Fruit fly (Drosophila melanogaster) whole organism, embryonic: ENCODE measurements around the gene nst.

ENCODE experiments used
- B-H2 ChIP-seq: fragments of 200-800 bp; sonication (Bioruptor generic); optimal IDR thresholded peaks from 2 replicates; lab custom pipeline; 2018; ENCODE audit warnings: missing biosample characterization, mild to moderate bottlenecking, missing genetic modification characterization
- BtbVII ChIP-seq: fragments of 200-800 bp; sonication (Bioruptor generic); optimal IDR thresholded peaks from 3 replicates; lab custom pipeline; 2017; ENCODE audit warnings: missing biosample characterization, mild to moderate bottlenecking, missing genetic modification characterization
- Bteb2 ChIP-seq: fragments of 200-800 bp; sonication (Bioruptor generic); optimal IDR thresholded peaks from 2 replicates; lab custom pipeline; 2016; ENCODE audit warnings: missing biosample characterization, missing genetic modification characterization
- CG10209 ChIP-seq: fragments of 200-800 bp; sonication (Bioruptor generic); optimal IDR thresholded peaks from 3 replicates; lab custom pipeline; 2017; ENCODE audit warnings: missing biosample characterization, mild to moderate bottlenecking, missing genetic modification characterization, missing genetic modification reagents
- CG10267 ChIP-seq: fragments of 200-800 bp; sonication (Bioruptor generic); optimal IDR thresholded peaks from 2 replicates; lab custom pipeline; 2018; ENCODE audit warnings: missing biosample characterization, mild to moderate bottlenecking, missing genetic modification characterization, moderate library complexity
- CG10366 ChIP-seq: fragments of 200-800 bp; sonication (Bioruptor generic); IDR thresholded peaks from 2 replicates; pipeline ENCODE4 v1.3.6; 2022; ENCODE audit warnings: missing biosample characterization, missing genetic modification characterization
- CG12942 ChIP-seq: fragments of 200-800 bp; sonication (Bioruptor generic); optimal IDR thresholded peaks from 3 replicates; lab custom pipeline; 2016; ENCODE audit warnings: missing biosample characterization, missing genetic modification characterization
- CG13287 ChIP-seq: fragments of 200-800 bp; sonication (Bioruptor generic); IDR thresholded peaks from 2 replicates; pipeline ENCODE4 v1.3.6; 2022; ENCODE audit warnings: missing biosample characterization, missing genetic modification characterization; ENCODE audit not compliant: partially characterized antibody
- CG14441 ChIP-seq: fragments of 200-800 bp; sonication (Bioruptor generic); IDR thresholded peaks from 2 replicates; pipeline ENCODE4 v1.3.6; 2022; ENCODE audit warnings: missing biosample characterization, missing genetic modification characterization
- CG18619 ChIP-seq: fragments of 200-800 bp; sonication (Bioruptor generic); optimal IDR thresholded peaks from 3 replicates; lab custom pipeline; 2017; ENCODE audit warnings: missing biosample characterization, mild to moderate bottlenecking, missing genetic modification characterization
- CG30403 ChIP-seq: fragments of 200-800 bp; sonication (Bioruptor generic); optimal IDR thresholded peaks from 3 replicates; lab custom pipeline; 2016; ENCODE audit warnings: missing biosample characterization, missing genetic modification characterization
- CG33557 ChIP-seq: fragments of 200-800 bp; sonication (Bioruptor generic); optimal IDR thresholded peaks from 2 replicates; lab custom pipeline; 2019; ENCODE audit warnings: missing biosample characterization, mild to moderate bottlenecking, missing genetic modification characterization, moderate library complexity
- CG4328 ChIP-seq: fragments of 200-800 bp; sonication (Bioruptor generic); optimal IDR thresholded peaks from 3 replicates; lab custom pipeline; 2017; ENCODE audit warnings: missing biosample characterization, missing genetic modification reagents, missing genetic modification characterization
- CG4820 ChIP-seq: fragments of 200-800 bp; sonication (Bioruptor generic); optimal IDR thresholded peaks from 3 replicates; lab custom pipeline; 2016; ENCODE audit warnings: missing biosample characterization, missing genetic modification characterization
- CG5180 ChIP-seq: fragments of 200-800 bp; sonication (Bioruptor generic); optimal IDR thresholded peaks from 3 replicates; lab custom pipeline; 2017; ENCODE audit warnings: missing biosample characterization, missing genetic modification characterization, mild to moderate bottlenecking, moderate library complexity, missing genetic modification reagents
- CG5953 ChIP-seq: fragments of 200-800 bp; sonication (Bioruptor generic); IDR thresholded peaks from 2 replicates; pipeline ENCODE4 v1.3.6; 2022; ENCODE audit warnings: missing biosample characterization, missing genetic modification characterization
- CG8765 ChIP-seq: fragments of 200-800 bp; sonication (Bioruptor generic); IDR thresholded peaks from 2 replicates; pipeline ENCODE4 v1.3.6; 2022; ENCODE audit warnings: missing biosample characterization, missing genetic modification characterization
- CG8924 ChIP-seq: fragments of 200-800 bp; optimal IDR thresholded peaks from 3 replicates; lab custom pipeline; 2019; ENCODE audit warnings: missing biosample characterization, mild to moderate bottlenecking, missing genetic modification characterization, moderate library complexity
- CHES-1-like ChIP-seq: fragments of 200-800 bp; sonication (Bioruptor generic); optimal IDR thresholded peaks from 2 replicates; lab custom pipeline; 2016; ENCODE audit warnings: missing biosample characterization, missing genetic modification characterization
- Camta ChIP-seq: fragments of 200-800 bp; sonication (Bioruptor generic); optimal IDR thresholded peaks from 2 replicates; lab custom pipeline; 2016; ENCODE audit warnings: missing biosample characterization, missing genetic modification characterization
- CkIIα-i1 ChIP-seq: fragments of 200-800 bp; sonication (Bioruptor generic); IDR thresholded peaks from 2 replicates; pipeline ENCODE4 v1.3.6; 2022; ENCODE audit warnings: missing biosample characterization, missing genetic modification characterization
- CoRest ChIP-seq: fragments of 200-800 bp; sonication (Bioruptor generic); optimal IDR thresholded peaks from 3 replicates; lab custom pipeline; 2018; ENCODE audit warnings: missing biosample characterization, mild to moderate bottlenecking, missing genetic modification characterization, moderate library complexity
- D ChIP-seq, 2 experiments: fragments of 200-800 bp in 1 of 2; fragments of >200 bp in 1 of 2; sonication (Bioruptor generic) in 1 of 2; optimal IDR thresholded peaks; 2 replicates in 1 of 2; 3 replicates in 1 of 2; lab custom pipeline; 2017; ENCODE audit warnings: mild to moderate bottlenecking in 1 of 2, missing biosample characterization in 1 of 2, missing genetic modification characterization in 1 of 2, missing genetic modification reagents in 1 of 2
- D19B ChIP-seq: fragments of 200-800 bp; sonication (Bioruptor generic); optimal IDR thresholded peaks from 2 replicates; lab custom pipeline; 2017; ENCODE audit warnings: missing biosample characterization, mild to moderate bottlenecking, missing genetic modification characterization
- Eip74EF ChIP-seq, 2 experiments: fragments of 200-800 bp in 1 of 2; fragments of >200 bp in 1 of 2; sonication (Bioruptor generic) in 1 of 2; optimal IDR thresholded peaks; 2 replicates each; lab custom pipeline; 2017 to 2019; ENCODE audit warnings: missing biosample characterization in 2 of 2, missing genetic modification characterization in 2 of 2, mild to moderate bottlenecking in 1 of 2, moderate library complexity in 1 of 2
- Fer1 ChIP-seq: fragments of 200-800 bp; sonication (Bioruptor generic); optimal IDR thresholded peaks from 2 replicates; lab custom pipeline; 2017; ENCODE audit warnings: missing biosample characterization, mild to moderate bottlenecking, missing genetic modification characterization
- Gsc ChIP-seq: fragments of 200-800 bp; sonication (Bioruptor generic); IDR thresholded peaks from 2 replicates; pipeline ENCODE4 v1.3.6; 2022; ENCODE audit warnings: missing biosample characterization, missing genetic modification characterization
- Hr39 ChIP-seq: fragments of >200 bp; optimal IDR thresholded peaks from 2 replicates; lab custom pipeline; 2017
- MBD-R2 ChIP-seq: fragments of 200-800 bp; sonication (Bioruptor generic); IDR thresholded peaks from 2 replicates; pipeline ENCODE4 v1.3.6; 2022; ENCODE audit warnings: missing biosample characterization, missing genetic modification characterization
- NC2β ChIP-seq: fragments of 200-800 bp; sonication (Bioruptor generic); optimal IDR thresholded peaks from 2 replicates; lab custom pipeline; 2016; ENCODE audit warnings: missing biosample characterization, missing genetic modification characterization
- Taf1 ChIP-seq: fragments of 200-800 bp; sonication (Bioruptor generic); IDR thresholded peaks from 2 replicates; pipeline ENCODE4 v1.3.6; 2022; ENCODE audit warnings: missing biosample characterization, missing genetic modification characterization
- Trl ChIP-seq, 3 experiments: fragments of >200 bp in 2 of 3; fragments of 200-800 bp in 1 of 3; sonication (Bioruptor generic) in 1 of 3; optimal IDR thresholded peaks; 2 replicates in 1 of 3; 3 replicates in 2 of 3; lab custom pipeline; 2016 to 2017; ENCODE audit warnings: missing biosample characterization in 1 of 3, missing genetic modification characterization in 1 of 3
- aop ChIP-seq: fragments of 200-800 bp; sonication (Bioruptor generic); IDR thresholded peaks from 2 replicates; pipeline ENCODE4 v1.3.6; 2022; ENCODE audit warnings: missing biosample characterization, missing genetic modification characterization
- btn ChIP-seq: fragments of 200-800 bp; sonication (Bioruptor generic); optimal IDR thresholded peaks from 2 replicates; lab custom pipeline; 2016; ENCODE audit warnings: missing biosample characterization, missing genetic modification characterization
- danr ChIP-seq: fragments of 200-800 bp; sonication (Bioruptor generic); IDR thresholded peaks from 2 replicates; pipeline ENCODE4 v1.3.6; 2022; ENCODE audit warnings: missing biosample characterization, missing genetic modification characterization
- grau ChIP-seq: fragments of 200-800 bp; optimal IDR thresholded peaks from 3 replicates; lab custom pipeline; 2019; ENCODE audit warnings: missing biosample characterization, mild to moderate bottlenecking, missing genetic modification characterization, moderate library complexity
- gsb-n ChIP-seq: fragments of 200-800 bp; sonication (Bioruptor generic); optimal IDR thresholded peaks from 3 replicates; lab custom pipeline; 2018; ENCODE audit warnings: missing biosample characterization, mild to moderate bottlenecking, missing genetic modification characterization
- hkb ChIP-seq, 2 experiments: fragments of 200-800 bp in 1 of 2; fragments of >200 bp in 1 of 2; sonication (Bioruptor generic) in 1 of 2; IDR thresholded peaks in 1 of 2; optimal IDR thresholded peaks in 1 of 2; 2 replicates each; pipeline versions ENCODE4 v1.3.6 to Lab custom; 2017 to 2022; ENCODE audit warnings: missing biosample characterization in 1 of 2, missing genetic modification characterization in 1 of 2
- insv ChIP-seq, 2 experiments: fragments of 200-800 bp; sonication (Bioruptor generic); optimal IDR thresholded peaks; 3 replicates each; lab custom pipeline; 2016 to 2018; ENCODE audit warnings: missing biosample characterization in 2 of 2, missing genetic modification characterization in 2 of 2
- nerfin-1 ChIP-seq: fragments of 200-800 bp; sonication (Bioruptor generic); optimal IDR thresholded peaks from 3 replicates; lab custom pipeline; 2019; ENCODE audit warnings: missing biosample characterization, mild to moderate bottlenecking, missing genetic modification characterization, moderate library complexity
- nerfin-2 ChIP-seq: fragments of 200-800 bp; sonication (Bioruptor generic); IDR thresholded peaks from 2 replicates; pipeline ENCODE4 v1.3.6; 2022; ENCODE audit warnings: missing biosample characterization, missing genetic modification characterization; ENCODE audit not compliant: partially characterized antibody
- nom ChIP-seq: fragments of 200-800 bp; sonication (Bioruptor generic); optimal IDR thresholded peaks from 2 replicates; lab custom pipeline; 2017; ENCODE audit warnings: missing biosample characterization, missing genetic modification characterization, mild to moderate bottlenecking, moderate library complexity, missing genetic modification reagents
- p53 ChIP-seq: fragments of 200-800 bp; sonication (Bioruptor generic); optimal IDR thresholded peaks from 2 replicates; lab custom pipeline; 2016; ENCODE audit warnings: missing biosample characterization, missing genetic modification characterization
- pho ChIP-seq: fragments of 200-800 bp; sonication (Bioruptor generic); optimal IDR thresholded peaks from 2 replicates; lab custom pipeline; 2016; ENCODE audit warnings: missing biosample characterization, missing genetic modification characterization
- rib ChIP-seq: fragments of 200-800 bp; sonication (Bioruptor generic); IDR thresholded peaks from 2 replicates; pipeline ENCODE4 v1.3.6; 2022; ENCODE audit warnings: missing biosample characterization, missing genetic modification characterization
- scrt ChIP-seq: fragments of 200-800 bp; sonication (Bioruptor generic); optimal IDR thresholded peaks from 2 replicates; lab custom pipeline; 2018; ENCODE audit warnings: missing biosample characterization, mild to moderate bottlenecking, missing genetic modification characterization, moderate library complexity
- sens ChIP-seq: fragments of 200-800 bp; sonication (Bioruptor generic); peaks from one replicate; lab custom pipeline; 2016; ENCODE audit warnings: missing biosample characterization, missing genetic modification characterization
- tin ChIP-seq: fragments of 200-800 bp; sonication (Bioruptor generic); optimal IDR thresholded peaks from 3 replicates; lab custom pipeline; 2016; ENCODE audit warnings: missing biosample characterization, missing genetic modification characterization
- tio ChIP-seq: fragments of 200-800 bp; sonication (Bioruptor generic); optimal IDR thresholded peaks from 2 replicates; lab custom pipeline; 2017; ENCODE audit warnings: missing biosample characterization, missing genetic modification characterization, inconsistent platforms
- tup ChIP-seq: fragments of 200-800 bp; sonication (Bioruptor generic); optimal IDR thresholded peaks from 2 replicates; lab custom pipeline; 2016; ENCODE audit warnings: missing biosample characterization, mild to moderate bottlenecking, missing genetic modification characterization, moderate library complexity

The nst gene

dm6 chr3L:12482917-12483316, 47.1 kb downstream of the nst start (continued):
- TF ChIP-seq tup (no peak), CG30403 (GFP tag; lab: Kevin White, UChicago) (peak; percentile 82), CG12942 (GFP tag; lab: Kevin White, UChicago) (peak; percentile 64), CG8765 (GFP tag; lab: Robert Waterston, UW) (0 out of 2 replicates have a peak, but pooled peaks have one; percentile 27), B-H2 (no peak), CG14441 (peak; percentile 60), CG4328 (GFP tag; lab: Kevin White, UChicago) (no peak), CG5953 (no peak), CG10267 (tag; lab: Kevin White, UChicago) (peak; percentile 14), hkb (optimal IDR thresholded peaks at IDR 0.05; lab: Kevin White, UChicago) (no peak), hkb (GFP tag; IDR thresholded peaks at IDR 0.05; lab: Robert Waterston, UW) (peak; percentile 72), aop (GFP tag; lab: Robert Waterston, UW) (no peak), CG18619 (GFP tag; lab: Kevin White, UChicago) (peak; percentile 69), Trl (optimal IDR thresholded peaks at IDR 0.05; lab: Kevin White, UChicago) (no peak), Trl (GFP tag; optimal IDR thresholded peaks at IDR 0.05; lab: Kevin White, UChicago) (peak; percentile 19), D (optimal IDR thresholded peaks at IDR 0.05; lab: Kevin White, UChicago) (no peak), D (GFP tag; optimal IDR thresholded peaks at IDR 0.05; lab: Kevin White, UChicago) (peak; percentile 84), CG10209 (peak; percentile 75), Gsc (no peak), nerfin-1 (tag; lab: Kevin White, UChicago) (peak; percentile 75), nom (no peak), CoRest (tag; lab: Kevin White, UChicago) (peak; percentile 89), insv (GFP tag; optimal IDR thresholded peaks at IDR 0.05; lab: Kevin White, UChicago) (no peak), MBD-R2 (GFP tag; lab: Robert Waterston, UW) (no peak), gsb-n (tag; lab: Kevin White, UChicago) (peak; percentile 59), Hr39 (no peak), NC2β (GFP tag; lab: Kevin White, UChicago) (peak; percentile 55), Eip74EF (GFP tag; optimal IDR thresholded peaks at IDR 0.05; lab: Kevin White, UChicago) (peak in 1 of 2 experiments; percentile 63), CG5180 (GFP tag; lab: Kevin White, UChicago) (peak; percentile 71), pho (no peak), CHES-1-like (GFP tag; lab: Kevin White, UChicago) (no peak), btn (GFP tag; lab: Kevin White, UChicago) (peak; percentile 4), Fer1 (GFP tag; lab: Kevin White, UChicago) (peak; percentile 72), sens (GFP tag; lab: Kevin White, UChicago) (peak; percentile 95), Camta (peak; percentile 68), D19B (GFP tag; lab: Kevin White, UChicago) (peak; percentile 16), CG8924 (peak; percentile 77), danr (no peak), scrt (GFP tag; lab: Kevin White, UChicago) (peak; percentile 46), grau (tag; lab: Kevin White, UChicago) (peak; percentile 82), tio (GFP tag; lab: Kevin White, UChicago) (peak; percentile 79), CG13287 (GFP tag; lab: Robert Waterston, UW) (no peak), rib (peak; percentile 9; the same call in 1 of the 2 replicates), CG10366 (peak; percentile 57), p53 (GFP tag; lab: Kevin White, UChicago) (no peak), tin (GFP tag; lab: Kevin White, UChicago) (peak; percentile 51), CG4820 (GFP tag; lab: Kevin White, UChicago) (peak; percentile 67), CG33557 (GFP tag; lab: Kevin White, UChicago) (no peak), CkIIα-i1 (no peak), Taf1 (GFP tag; lab: Robert Waterston, UW) (no peak), BtbVII (GFP tag; lab: Kevin White, UChicago) (peak; percentile 71), Bteb2 (GFP tag; lab: Kevin White, UChicago) (peak; percentile 52), nerfin-2 (GFP tag; lab: Robert Waterston, UW) (no peak)
